Fruit fly (Drosophila melanogaster): ENCODE results near the gene smid.

The smid gene

DNA sequence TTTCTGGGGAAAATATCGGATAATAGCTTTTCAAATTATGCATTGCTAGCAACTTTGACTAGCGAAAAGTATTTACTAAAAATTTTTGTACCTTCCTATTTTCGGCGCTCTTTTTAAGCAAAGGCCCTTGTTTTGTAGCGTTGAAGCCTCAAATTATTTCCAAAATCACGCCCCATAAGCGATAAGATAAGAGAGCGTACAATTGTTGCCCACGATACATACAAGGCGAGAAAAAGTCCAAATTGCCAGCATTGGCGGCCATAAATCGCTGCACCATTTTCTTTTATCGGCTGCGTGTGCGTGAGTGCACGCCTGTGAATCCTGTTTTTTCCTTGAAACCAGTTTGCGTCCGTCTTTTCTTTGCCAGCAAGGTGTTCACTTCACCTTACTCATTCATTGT is 10.1 kb upstream of the smid start:
- TF ChIP-seq CG4496 (GFP tag; IDR thresholded peaks at IDR 0.05) (0 out of 3 replicates have a peak, but pooled peaks have one; percentile 25), Ets98B (GFP tag; IDR thresholded peaks at IDR 0.05) (no peak)

DNA sequence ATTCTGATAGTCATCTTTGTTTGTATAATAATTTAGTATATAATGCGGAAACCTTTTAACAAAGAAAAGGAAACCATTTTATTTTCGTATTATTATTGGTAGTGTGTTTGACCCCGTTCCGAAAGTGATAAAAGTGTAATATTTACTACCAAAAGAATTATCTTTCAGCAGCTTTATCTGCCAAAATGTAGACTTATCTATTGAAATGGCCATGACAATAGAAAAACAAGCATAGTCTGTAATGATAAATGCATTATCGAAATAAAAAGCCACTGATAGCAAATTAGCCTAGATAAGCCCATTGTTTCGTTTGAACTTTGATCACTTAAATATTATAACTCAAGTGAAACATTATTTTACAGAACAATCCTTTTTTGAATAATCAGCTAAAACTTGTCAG is 5.3 kb upstream of the smid start:
- TF ChIP-seq CG34367 (tag; optimal IDR thresholded peaks at IDR 0.05) (no peak), CG13204 (GFP tag; optimal IDR thresholded peaks at IDR 0.05) (no peak), CG14655 (GFP tag; optimal IDR thresholded peaks at IDR 0.05) (no peak), rn (GFP tag; IDR thresholded peaks at IDR 0.05) (no peak), CG15710 (tag; optimal IDR thresholded peaks at IDR 0.05) (no peak), CG8159 (tag; optimal IDR thresholded peaks at IDR 0.05) (no peak), gl (tag; optimal IDR thresholded peaks at IDR 0.05) (no peak), CG17806 (tag; optimal IDR thresholded peaks at IDR 0.05) (no peak), Ets98B (GFP tag; IDR thresholded peaks at IDR 0.05) (no peak)

DNA sequence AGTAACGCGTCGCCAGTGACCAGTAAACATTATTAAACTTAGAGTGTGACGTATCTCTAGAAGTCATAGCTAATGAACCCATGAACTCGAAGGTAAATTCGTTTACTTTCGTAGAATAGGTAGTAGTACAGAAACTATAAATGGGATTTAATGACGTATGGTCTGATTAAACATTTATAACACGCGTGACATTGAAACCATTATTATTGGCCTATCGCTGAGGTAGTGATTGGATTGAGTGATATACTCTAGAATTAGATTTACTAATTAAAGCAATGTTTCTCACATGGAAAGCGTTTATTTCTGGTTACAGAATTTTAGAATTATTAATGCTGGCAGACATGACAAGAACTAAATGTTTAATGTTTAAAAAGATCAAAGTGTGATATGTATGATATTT is 4.6 kb upstream of the smid start:
- TF ChIP-seq rn (GFP tag; IDR thresholded peaks at IDR 0.05), result no peak
- no peak for TF ChIP-seq gl (tag; optimal IDR thresholded peaks at IDR 0.05)

DNA sequence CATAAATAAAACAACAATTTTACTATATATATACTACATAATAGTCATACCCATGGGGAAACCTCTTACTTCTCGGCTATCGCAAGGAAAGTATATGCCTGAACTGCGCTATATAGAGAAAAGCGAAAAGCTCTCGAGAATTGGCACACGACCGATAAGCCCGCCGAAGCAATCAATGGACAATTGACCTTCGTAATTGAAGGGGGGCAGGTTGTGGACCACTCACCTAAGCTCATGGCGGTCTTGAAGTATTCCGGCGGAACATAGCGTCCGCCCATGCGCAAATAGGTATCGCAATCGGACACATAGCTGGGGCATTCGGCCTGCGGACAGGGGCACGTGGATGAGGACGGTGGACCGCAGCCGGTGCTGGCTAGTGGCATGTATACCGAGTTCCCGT is 1.0 kb upstream of the smid start:
- TF ChIP-seq Snoo (tag; optimal IDR thresholded peaks at IDR 0.05) (no peak), EcR (GFP tag; optimal IDR thresholded peaks at IDR 0.05) (peak; percentile 54)

DNA sequence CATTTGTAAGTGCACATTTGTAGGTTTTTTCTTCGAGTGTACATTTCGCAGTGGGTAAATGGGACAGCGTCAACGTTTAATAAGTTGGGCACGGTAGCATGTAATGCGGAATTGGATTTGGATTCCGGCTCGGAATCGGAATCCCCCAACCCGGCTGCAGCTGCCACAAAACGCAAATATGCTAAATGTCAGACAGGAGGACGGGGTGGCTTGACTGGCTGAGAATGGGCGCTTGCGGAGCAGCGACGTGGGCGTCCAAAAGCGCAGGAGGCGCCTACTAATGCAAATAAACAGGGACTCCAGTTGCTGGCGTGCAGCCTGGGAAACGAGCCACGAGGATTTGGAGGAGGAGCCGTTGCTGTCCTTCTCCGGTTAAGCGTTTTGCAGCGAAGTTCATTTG is 6.4 kb downstream of the smid start, which contains the start of gene CG8564:
Gene CG8564 (minus strand): TSS at position 101 of the 400 bp plus-strand sequence.
- TF ChIP-seq rn (GFP tag; IDR thresholded peaks at IDR 0.05) (no peak), EcR (GFP tag; optimal IDR thresholded peaks at IDR 0.05) (no peak), CG4496 (GFP tag; IDR thresholded peaks at IDR 0.05) (no peak), Snoo (tag; optimal IDR thresholded peaks at IDR 0.05) (no peak), CG13204 (GFP tag; optimal IDR thresholded peaks at IDR 0.05) (no peak), Ets98B (GFP tag; IDR thresholded peaks at IDR 0.05) (no peak), CG8159 (tag; optimal IDR thresholded peaks at IDR 0.05) (no peak), CG14655 (GFP tag; optimal IDR thresholded peaks at IDR 0.05) (no peak), gl (tag; optimal IDR thresholded peaks at IDR 0.05) (no peak), CG10348 (GFP tag; IDR thresholded peaks at IDR 0.05) (no peak), fd96Ca (GFP tag; IDR thresholded peaks at IDR 0.05) (no peak), CG15710 (tag; optimal IDR thresholded peaks at IDR 0.05) (no peak), CG8301 (tag; optimal IDR thresholded peaks at IDR 0.05) (no peak), Pif1A (GFP tag; optimal IDR thresholded peaks at IDR 0.05) (no peak), CG32121 (GFP tag; IDR thresholded peaks at IDR 0.05) (no peak), CG17806 (tag; optimal IDR thresholded peaks at IDR 0.05) (no peak), D1 (tag; optimal IDR thresholded peaks at IDR 0.05) (no peak), CG12605 (GFP tag; IDR thresholded peaks at IDR 0.05) (no peak), CG34367 (tag; optimal IDR thresholded peaks at IDR 0.05) (no peak), Pif1B (GFP tag; optimal IDR thresholded peaks at IDR 0.05) (no peak)

DNA sequence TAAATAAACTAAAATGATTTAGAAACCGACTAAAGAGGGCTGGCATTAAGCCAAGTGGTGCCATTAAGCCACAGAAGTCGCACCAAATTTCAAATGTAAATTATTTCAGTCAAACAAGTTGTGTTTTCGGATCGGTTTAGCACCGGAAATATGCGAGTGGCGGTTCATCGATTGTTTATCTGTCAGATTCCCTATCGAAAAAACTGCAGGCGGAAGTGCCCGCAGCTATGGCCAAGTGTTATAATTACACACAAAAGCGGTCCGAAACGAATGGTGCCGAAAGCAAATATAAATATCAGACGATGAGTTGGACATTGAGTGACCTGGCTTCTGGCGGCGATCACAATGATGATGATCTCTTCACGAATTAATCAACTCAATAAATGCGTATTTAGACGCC is 8.6 kb downstream of the smid start:
- TF ChIP-seq CG10348 (GFP tag; IDR thresholded peaks at IDR 0.05), result no peak
- TF ChIP-seq gl (tag; optimal IDR thresholded peaks at IDR 0.05), result no peak
- TF ChIP-seq Ets98B (GFP tag; IDR thresholded peaks at IDR 0.05), result no peak
- no peak for TF ChIP-seq CG15710 (tag; optimal IDR thresholded peaks at IDR 0.05)
- TF ChIP-seq Pif1A (GFP tag; optimal IDR thresholded peaks at IDR 0.05), result no peak
- no peak for TF ChIP-seq CG17806 (tag; optimal IDR thresholded peaks at IDR 0.05)
- no peak for TF ChIP-seq Snoo (tag; optimal IDR thresholded peaks at IDR 0.05)
- TF ChIP-seq D1 (tag; optimal IDR thresholded peaks at IDR 0.05), result no peak
- TF ChIP-seq fd96Ca (GFP tag; IDR thresholded peaks at IDR 0.05), result no peak
- no peak for TF ChIP-seq CG13204 (GFP tag; optimal IDR thresholded peaks at IDR 0.05)
- TF ChIP-seq EcR (GFP tag; optimal IDR thresholded peaks at IDR 0.05), result no peak
- TF ChIP-seq CG9948 (tag; optimal IDR thresholded peaks at IDR 0.05), result no peak
- TF ChIP-seq CG8301 (tag; optimal IDR thresholded peaks at IDR 0.05), result no peak
- TF ChIP-seq Pif1B (GFP tag; optimal IDR thresholded peaks at IDR 0.05), result no peak

DNA sequence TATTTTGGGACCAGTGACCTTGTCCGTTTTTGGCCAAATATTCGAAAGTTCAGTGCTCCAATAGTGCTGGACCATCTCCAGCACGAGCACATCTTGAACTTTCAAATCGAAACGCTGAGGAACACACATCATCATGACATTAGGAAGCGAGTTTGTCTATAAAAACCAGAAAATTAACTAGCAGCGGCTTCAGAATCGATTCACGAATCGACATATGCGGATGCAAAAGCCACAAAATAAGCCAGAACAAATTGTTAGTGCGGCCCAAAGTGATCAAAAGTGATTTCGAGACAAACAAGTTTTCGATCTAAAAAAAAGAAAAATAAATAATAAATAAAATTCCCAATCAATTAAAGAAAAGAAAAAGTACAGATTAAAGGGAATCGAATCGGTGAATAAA is 9.0 kb downstream of the smid start, which contains the start of gene CG8563:
Gene CG8563 (plus strand): TSS at position 301 of the 400 bp plus-strand sequence.
- no peak for TF ChIP-seq CG8301 (tag; optimal IDR thresholded peaks at IDR 0.05)
- no peak for TF ChIP-seq CG12605 (GFP tag; IDR thresholded peaks at IDR 0.05)
- TF ChIP-seq CG15710 (tag; optimal IDR thresholded peaks at IDR 0.05), result no peak
- no peak for TF ChIP-seq Pif1A (GFP tag; optimal IDR thresholded peaks at IDR 0.05)
- TF ChIP-seq CG8159 (tag; optimal IDR thresholded peaks at IDR 0.05), result no peak
- TF ChIP-seq CG14655 (GFP tag; optimal IDR thresholded peaks at IDR 0.05), result no peak
- no peak for TF ChIP-seq gl (tag; optimal IDR thresholded peaks at IDR 0.05)
- no peak for TF ChIP-seq Ets98B (GFP tag; IDR thresholded peaks at IDR 0.05)
- TF ChIP-seq CG9948 (tag; optimal IDR thresholded peaks at IDR 0.05), result no peak

DNA sequence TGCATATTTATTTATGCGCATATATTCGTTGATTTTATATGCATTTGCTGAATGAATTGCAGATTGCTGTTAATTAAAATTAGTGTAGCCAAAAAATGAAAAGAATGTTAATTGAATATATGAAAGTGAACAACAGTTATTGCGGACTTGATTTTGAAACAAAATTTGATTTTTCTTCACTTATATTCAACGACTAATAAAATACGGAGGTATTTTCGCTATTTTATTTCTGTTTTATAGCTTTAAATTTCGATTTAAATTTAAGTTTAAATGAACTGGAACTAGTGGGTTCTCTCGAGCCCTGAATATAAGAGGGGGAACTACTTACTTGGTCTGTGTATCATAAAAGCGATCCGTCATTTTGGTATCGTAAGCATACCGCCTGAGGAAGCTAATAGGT is 14.6 kb downstream of the smid start, which contains the start of gene CG32379:
Gene CG32379 (plus strand): TSS at position 301 of the 400 bp plus-strand sequence.
- no peak for TF ChIP-seq CG8159 (tag; optimal IDR thresholded peaks at IDR 0.05)
- TF ChIP-seq EcR (GFP tag; optimal IDR thresholded peaks at IDR 0.05), result no peak
- no peak for TF ChIP-seq CG32121 (GFP tag; IDR thresholded peaks at IDR 0.05)
- no peak for TF ChIP-seq rn (GFP tag; IDR thresholded peaks at IDR 0.05)
- no peak for TF ChIP-seq Pif1A (GFP tag; optimal IDR thresholded peaks at IDR 0.05)
- TF ChIP-seq D1 (tag; optimal IDR thresholded peaks at IDR 0.05), result no peak
- no peak for TF ChIP-seq gl (tag; optimal IDR thresholded peaks at IDR 0.05)
- no peak for TF ChIP-seq Snoo (tag; optimal IDR thresholded peaks at IDR 0.05)
- TF ChIP-seq CG9948 (tag; optimal IDR thresholded peaks at IDR 0.05), result no peak
- no peak for TF ChIP-seq CG10348 (GFP tag; IDR thresholded peaks at IDR 0.05)
- TF ChIP-seq CG8301 (tag; optimal IDR thresholded peaks at IDR 0.05), result no peak
- no peak for TF ChIP-seq fd96Ca (GFP tag; IDR thresholded peaks at IDR 0.05)
- TF ChIP-seq CG12605 (GFP tag; IDR thresholded peaks at IDR 0.05), result no peak
- no peak for TF ChIP-seq CG34367 (tag; optimal IDR thresholded peaks at IDR 0.05)
- TF ChIP-seq CG4496 (GFP tag; IDR thresholded peaks at IDR 0.05), result no peak
- TF ChIP-seq Ets98B (GFP tag; IDR thresholded peaks at IDR 0.05), result no peak
- no peak for TF ChIP-seq CG17806 (tag; optimal IDR thresholded peaks at IDR 0.05)
- TF ChIP-seq CG15710 (tag; optimal IDR thresholded peaks at IDR 0.05), result no peak
